Worm (Caenorhabditis elegans) whole organism, L1 larva: ENCODE data around the gene aak-1.
A peak's percentile ranks its signal among the peaks of the same experiment; 100 is the strongest.

ENCODE experiments used
- C04F5.9 ChIP-seq: sonication (generic microtip); optimal IDR thresholded peaks from 2 replicates; lab custom pipeline; 2016; ENCODE audit warnings: missing genetic modification characterization, missing compliant biosample characterization
- C16A3.4 ChIP-seq: fragments of 150-350 bp; optimal IDR thresholded peaks from 2 replicates; lab custom pipeline; 2014; ENCODE audit warnings: missing biosample characterization, missing genetic modification characterization
- C34B4.2 ChIP-seq: sonication (generic microtip); optimal IDR thresholded peaks from 2 replicates; lab custom pipeline; 2017; ENCODE audit warnings: mild to moderate bottlenecking, missing genetic modification characterization, missing compliant biosample characterization
- F16B12.6 ChIP-seq: fragments of 150-350 bp; optimal IDR thresholded peaks from 2 replicates; lab custom pipeline; 2014; ENCODE audit warnings: missing biosample characterization, missing genetic modification characterization
- aha-1 ChIP-seq: fragments of 150-350 bp; optimal IDR thresholded peaks from 2 replicates; lab custom pipeline; 2014; ENCODE audit warnings: missing biosample characterization, missing genetic modification characterization
- ama-1 ChIP-seq: fragments of 150-350 bp; optimal IDR thresholded peaks from 2 replicates; lab custom pipeline; 2014
- blmp-1 ChIP-seq: fragments of 150-350 bp; optimal IDR thresholded peaks from 2 replicates; lab custom pipeline; 2014; ENCODE audit warnings: missing biosample characterization, missing genetic modification characterization
- ceh-8 ChIP-seq: fragments of 200-800 bp; sonication (Bioruptor generic); optimal IDR thresholded peaks from 2 replicates; lab custom pipeline; 2018; ENCODE audit warnings: mild to moderate bottlenecking, missing genetic modification characterization, moderate library complexity, missing compliant biosample characterization
- ceh-88 ChIP-seq: fragments of 200-800 bp; sonication (Bioruptor generic); IDR thresholded peaks from 2 replicates; pipeline ENCODE4 v1.3.6; 2022; ENCODE audit warnings: missing genetic modification characterization, missing compliant biosample characterization
- dpl-1 ChIP-seq, 3 experiments: fragments of 150-350 bp in 2 of 3; sonication (generic microtip) in 1 of 3; optimal IDR thresholded peaks; 2 replicates each; lab custom pipeline; 2014 to 2017; ENCODE audit warnings: missing biosample characterization in 3 of 3, missing genetic modification characterization in 3 of 3, missing genetic modification reagents in 3 of 3
- dsc-1 ChIP-seq: sonication (generic microtip); optimal IDR thresholded peaks from 2 replicates; lab custom pipeline; 2016; ENCODE audit warnings: mild to moderate bottlenecking, missing genetic modification characterization, missing compliant biosample characterization
- egl-13 ChIP-seq: sonication (generic microtip); optimal IDR thresholded peaks from 2 replicates; lab custom pipeline; 2016; ENCODE audit warnings: missing genotype, missing genetic modification reagents, missing genetic modification characterization, missing compliant biosample characterization
- egl-27 ChIP-seq, 2 experiments: fragments of 150-350 bp in 1 of 2; sonication (generic microtip); optimal IDR thresholded peaks; 3 replicates each; lab custom pipeline; 2017 to 2018; ENCODE audit warnings: missing biosample characterization in 2 of 2, missing genetic modification characterization in 2 of 2, missing genetic modification reagents in 2 of 2
- elt-2 ChIP-seq: sonication (generic microtip); optimal IDR thresholded peaks from 2 replicates; lab custom pipeline; 2016; ENCODE audit warnings: missing genetic modification characterization, mild to moderate bottlenecking, inconsistent platforms, missing compliant biosample characterization, missing genetic modification reagents
- elt-3 ChIP-seq, 6 experiments: fragments of 150-350 bp in 1 of 6; sonication (generic microtip); optimal IDR thresholded peaks; 2 replicates each; lab custom pipeline; 2017 to 2018; ENCODE audit warnings: missing biosample characterization in 6 of 6, missing genetic modification characterization in 6 of 6, inconsistent platforms in 1 of 6
- fkh-10 ChIP-seq: sonication (generic microtip); optimal IDR thresholded peaks from 2 replicates; lab custom pipeline; 2017; ENCODE audit warnings: missing biosample characterization, missing genetic modification reagents, missing genetic modification characterization
- fkh-8 ChIP-seq: sonication (generic microtip); optimal IDR thresholded peaks from 2 replicates; lab custom pipeline; 2016; ENCODE audit warnings: mild to moderate bottlenecking, missing genetic modification characterization, missing compliant biosample characterization
- fos-1 ChIP-seq: fragments of 150-350 bp; optimal IDR thresholded peaks from 2 replicates; lab custom pipeline; 2014; ENCODE audit warnings: missing biosample characterization, missing genetic modification characterization
- hlh-4 ChIP-seq: sonication (generic microtip); optimal IDR thresholded peaks from 2 replicates; lab custom pipeline; 2016; ENCODE audit warnings: mild to moderate bottlenecking, missing genetic modification characterization, missing compliant biosample characterization
- hpl-2 ChIP-seq: fragments of 150-350 bp; optimal IDR thresholded peaks from 2 replicates; lab custom pipeline; 2014; ENCODE audit warnings: missing biosample characterization, missing genetic modification reagents, missing genetic modification characterization
- lin-13 ChIP-seq: fragments of 150-350 bp; optimal IDR thresholded peaks from 2 replicates; lab custom pipeline; 2014; ENCODE audit warnings: missing biosample characterization, missing genetic modification reagents, missing genetic modification characterization
- lin-15B ChIP-seq: fragments of 150-350 bp; sonication (generic microtip); optimal IDR thresholded peaks from 3 replicates; lab custom pipeline; 2014; ENCODE audit warnings: missing biosample characterization, missing genetic modification characterization
- lin-35 ChIP-seq, 2 experiments: fragments of 150-350 bp; optimal IDR thresholded peaks; 2 replicates each; lab custom pipeline; 2014; ENCODE audit warnings: missing biosample characterization in 2 of 2, missing genetic modification characterization in 2 of 2, missing genetic modification reagents in 2 of 2
- lir-3 ChIP-seq: sonication (generic microtip); optimal IDR thresholded peaks from 2 replicates; lab custom pipeline; 2016; ENCODE audit warnings: mild to moderate bottlenecking, missing genetic modification characterization, moderate library complexity, missing compliant biosample characterization; ENCODE audit not compliant: poor library complexity
- mab-9 ChIP-seq: fragments of 200-800 bp; sonication (Bioruptor generic); IDR thresholded peaks from 2 replicates; pipeline ENCODE4 v1.3.6; 2022; ENCODE audit warnings: missing genetic modification reagents, missing genetic modification characterization, missing compliant biosample characterization
- nhr-12 ChIP-seq: sonication (generic microtip); optimal IDR thresholded peaks from 2 replicates; lab custom pipeline; 2017; ENCODE audit warnings: missing biosample characterization, missing genetic modification characterization
- nhr-19 ChIP-seq: fragments of 200-800 bp; sonication (Bioruptor generic); conservative IDR thresholded peaks from 2 replicates; pipeline ENCODE4 v1.3.6; 2022; ENCODE audit warnings: missing genetic modification characterization, missing compliant biosample characterization
- nhr-20 ChIP-seq: sonication (generic microtip); optimal IDR thresholded peaks from 2 replicates; lab custom pipeline; 2016; ENCODE audit warnings: mild to moderate bottlenecking, missing genetic modification characterization, missing compliant biosample characterization
- nhr-237 ChIP-seq: fragments of 150-350 bp; optimal IDR thresholded peaks from 2 replicates; lab custom pipeline; 2014; ENCODE audit warnings: missing biosample characterization, missing genetic modification characterization
- nhr-76 ChIP-seq: sonication (generic microtip); optimal IDR thresholded peaks from 2 replicates; lab custom pipeline; 2017; ENCODE audit warnings: missing biosample characterization, missing genetic modification characterization
- nhr-84 ChIP-seq: sonication (generic microtip); optimal IDR thresholded peaks from 2 replicates; lab custom pipeline; 2017; ENCODE audit warnings: missing biosample characterization, missing genetic modification characterization
- nhr-85 ChIP-seq: sonication (generic microtip); peaks from one replicate; lab custom pipeline; 2016; ENCODE audit warnings: missing genetic modification characterization, inconsistent platforms, missing compliant biosample characterization
- pqm-1 ChIP-seq: sonication (generic microtip); optimal IDR thresholded peaks from 3 replicates; lab custom pipeline; 2017; ENCODE audit warnings: missing biosample characterization, missing genetic modification characterization
- skn-1 ChIP-seq: fragments of 150-350 bp; optimal IDR thresholded peaks from 2 replicates; lab custom pipeline; 2014; ENCODE audit warnings: missing biosample characterization, missing genetic modification characterization
- snpc-4 ChIP-seq: fragments of 150-350 bp; optimal IDR thresholded peaks from 2 replicates; lab custom pipeline; 2014; ENCODE audit warnings: missing biosample characterization, missing genetic modification characterization
- snu-23 ChIP-seq: sonication (generic microtip); optimal IDR thresholded peaks from 2 replicates; lab custom pipeline; 2016; ENCODE audit warnings: missing genetic modification characterization, missing compliant biosample characterization
- sox-4 ChIP-seq: sonication (generic microtip); optimal IDR thresholded peaks from 2 replicates; lab custom pipeline; 2016; ENCODE audit warnings: missing genetic modification characterization, missing compliant biosample characterization
- swsn-7 ChIP-seq: sonication (generic microtip); optimal IDR thresholded peaks from 2 replicates; lab custom pipeline; 2016; ENCODE audit warnings: missing genetic modification characterization, missing compliant biosample characterization
- tbx-2 ChIP-seq: sonication (generic microtip); optimal IDR thresholded peaks from 2 replicates; lab custom pipeline; 2016; ENCODE audit warnings: missing genetic modification characterization, missing compliant biosample characterization
- tlp-1 ChIP-seq: fragments of 150-350 bp; optimal IDR thresholded peaks from 2 replicates; lab custom pipeline; 2014; ENCODE audit warnings: missing biosample characterization, missing genetic modification characterization
- unc-130 ChIP-seq: fragments of 150-350 bp; optimal IDR thresholded peaks from 2 replicates; lab custom pipeline; 2017; ENCODE audit warnings: missing biosample characterization, missing genetic modification characterization, inconsistent platforms
- unc-30 ChIP-seq: sonication (generic microtip); optimal IDR thresholded peaks from 2 replicates; lab custom pipeline; 2017; ENCODE audit warnings: missing biosample characterization, missing genetic modification characterization
- unc-62 ChIP-seq: fragments of 150-350 bp; optimal IDR thresholded peaks from 2 replicates; lab custom pipeline; 2014; ENCODE audit warnings: missing biosample characterization, missing genetic modification reagents, missing genetic modification characterization
- vab-15 ChIP-seq: sonication (generic microtip); optimal IDR thresholded peaks from 2 replicates; lab custom pipeline; 2017; ENCODE audit warnings: missing genotype, mild to moderate bottlenecking, missing genetic modification characterization, missing compliant biosample characterization
- xbp-1 ChIP-seq: sonication (generic microtip); optimal IDR thresholded peaks from 2 replicates; lab custom pipeline; 2016; ENCODE audit warnings: missing genetic modification characterization, missing compliant biosample characterization
- zag-1 ChIP-seq: fragments of 150-350 bp; optimal IDR thresholded peaks from 2 replicates; lab custom pipeline; 2014; ENCODE audit warnings: missing biosample characterization, missing genetic modification characterization
- zip-4 ChIP-seq: fragments of 200-800 bp; sonication (Bioruptor generic); optimal IDR thresholded peaks from 2 replicates; lab custom pipeline; 2018; ENCODE audit warnings: mild to moderate bottlenecking, missing genetic modification characterization, moderate library complexity, missing compliant biosample characterization
- ztf-4 ChIP-seq: fragments of 150-350 bp; optimal IDR thresholded peaks from 2 replicates; lab custom pipeline; 2014; ENCODE audit warnings: missing biosample characterization, missing genetic modification characterization

The aak-1 gene

DNA sequence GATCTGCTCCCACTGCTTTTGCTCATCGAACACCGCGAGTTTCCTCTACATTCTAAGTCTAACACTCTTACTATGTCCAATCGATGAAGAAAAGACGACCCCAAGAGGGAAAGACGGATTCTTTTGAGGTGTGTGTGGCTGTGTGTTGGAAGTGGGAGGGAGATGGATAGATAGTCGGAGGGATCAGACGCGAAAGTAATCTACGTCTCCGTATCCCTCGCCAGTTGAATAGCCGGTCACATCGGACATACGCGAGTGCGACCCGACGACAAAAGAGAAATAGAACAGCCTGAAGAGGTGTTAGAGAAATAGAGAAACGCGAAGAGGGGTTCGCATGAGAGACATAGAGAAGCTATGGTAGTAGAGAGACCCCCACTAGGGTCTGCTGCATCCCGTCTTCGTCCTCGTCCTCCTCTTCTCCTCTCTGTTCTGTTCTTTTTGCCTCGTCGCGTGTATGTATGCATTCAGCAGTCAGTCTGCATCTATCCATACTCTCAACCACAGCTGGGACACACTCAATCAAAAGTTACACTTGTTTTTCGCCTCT, 34.8 kb upstream of the aak-1 start (continued):
- peak; percentile 95 for TF ChIP-seq dsc-1 (tag; lab: Kevin White, UChicago)
- TF ChIP-seq aha-1 (tag; lab: Kevin White, UChicago): peak; percentile 84
- peak; percentile 61 for TF ChIP-seq blmp-1 (tag; lab: Kevin White, UChicago)
- peak; percentile 93 to 97 for TF ChIP-seq egl-27 (tag; optimal IDR thresholded peaks at IDR 0.05; lab: Kevin White, UChicago)
- peak; percentile 79 for TF ChIP-seq mab-9 (GFP tag; lab: Robert Waterston, UW)
- TF ChIP-seq ceh-8 (GFP tag; lab: Kevin White, UChicago): peak; percentile 91
- TF ChIP-seq elt-2 (tag; lab: Kevin White, UChicago): peak; percentile 63
- TF ChIP-seq xbp-1 (tag; lab: Kevin White, UChicago): peak; percentile 94
- TF ChIP-seq skn-1 (tag; lab: Kevin White, UChicago): peak; percentile 92
- TF ChIP-seq fkh-10 (GFP tag; lab: Kevin White, UChicago): peak; percentile 82
- no peak for TF ChIP-seq pqm-1 (tag; lab: Kevin White, UChicago)
- TF ChIP-seq hlh-4 (tag; lab: Kevin White, UChicago): no peak
- no peak for TF ChIP-seq nhr-84 (tag; lab: Kevin White, UChicago)
- peak; percentile 96 for TF ChIP-seq nhr-19 (GFP tag; lab: Robert Waterston, UW)
- peak; percentile 83 to 84 for TF ChIP-seq lin-35 (GFP tag; optimal IDR thresholded peaks at IDR 0.05; lab: Kevin White, UChicago)
- peak; percentile 69 to 74 (median 70) for TF ChIP-seq dpl-1 (GFP tag; optimal IDR thresholded peaks at IDR 0.05; lab: Kevin White, UChicago)
- TF ChIP-seq C04F5.9 (tag; lab: Kevin White, UChicago): peak; percentile 73
- peak; percentile 92 for TF ChIP-seq fos-1 (tag; lab: Kevin White, UChicago)
- TF ChIP-seq nhr-20 (tag; lab: Kevin White, UChicago): peak; percentile 98
- peak; percentile 84 for TF ChIP-seq sox-4 (tag; lab: Kevin White, UChicago)
- TF ChIP-seq tbx-2 (tag; lab: Kevin White, UChicago): peak; percentile 99
- TF ChIP-seq fkh-8 (tag; lab: Kevin White, UChicago): peak; percentile 97
- TF ChIP-seq unc-30 (tag; lab: Kevin White, UChicago): no peak
- TF ChIP-seq nhr-76 (tag; lab: Kevin White, UChicago): peak; percentile 83
- TF ChIP-seq lin-15B (tag; lab: Kevin White, UChicago): no peak
- peak; percentile 41 for TF ChIP-seq nhr-12 (tag; lab: Kevin White, UChicago)
- peak; percentile 69 for TF ChIP-seq ama-1 (lab: Kevin White, UChicago)
- peak; percentile 77 for TF ChIP-seq zip-4 (GFP tag; lab: Kevin White, UChicago)
- peak; percentile 84 for TF ChIP-seq nhr-237 (tag; lab: Kevin White, UChicago)
- peak; percentile 98 for TF ChIP-seq egl-13 (tag; lab: Kevin White, UChicago)
- TF ChIP-seq elt-3 (tag; optimal IDR thresholded peaks at IDR 0.05; lab: Kevin White, UChicago): peak in 3 of 6 experiments; percentile 73 to 95 (median 93)
- TF ChIP-seq nhr-85 (tag; lab: Kevin White, UChicago): peak; percentile 100
- TF ChIP-seq lir-3: peak; percentile 88
- peak; percentile 88 for TF ChIP-seq ceh-88 (GFP tag; lab: Robert Waterston, UW)
- TF ChIP-seq zag-1 (tag; lab: Kevin White, UChicago): peak; percentile 75
- TF ChIP-seq F16B12.6 (tag; lab: Kevin White, UChicago): peak; percentile 7
- peak; percentile 96 for TF ChIP-seq ztf-4 (tag; lab: Kevin White, UChicago)
- no peak for TF ChIP-seq vab-15 (tag; lab: Kevin White, UChicago)
- peak; percentile 57 for TF ChIP-seq unc-62 (GFP tag; lab: Kevin White, UChicago)
- no peak for TF ChIP-seq tlp-1 (tag; lab: Kevin White, UChicago)
- peak; percentile 97 for TF ChIP-seq lin-13 (GFP tag; lab: Kevin White, UChicago)
- TF ChIP-seq snpc-4 (tag; lab: Kevin White, UChicago): peak; percentile 95
- peak; percentile 78 for TF ChIP-seq hpl-2 (GFP tag; lab: Kevin White, UChicago)
- TF ChIP-seq C34B4.2 (tag; lab: Kevin White, UChicago): no peak
- peak; percentile 84 for TF ChIP-seq C16A3.4 (tag; lab: Kevin White, UChicago)
- TF ChIP-seq snu-23 (GFP tag; lab: Kevin White, UChicago): peak; percentile 98
- TF ChIP-seq unc-130 (tag; lab: Kevin White, UChicago): peak; percentile 91
- TF ChIP-seq swsn-7 (tag; lab: Kevin White, UChicago): peak; percentile 97
